Fruit fly (Drosophila melanogaster): Measurements from ENCODE around the gene CG43121.
A peak's percentile ranks its signal among the peaks of the same experiment; 100 is the strongest.

The CG43121 gene

dm6 chr3L:14631964-14632758 lies 40.1 kb downstream of the CG43121 start, which contains the start of the genes RecQ5 and dlp:
Gene RecQ5 (minus strand): TSS chr3L:14632077.
Gene dlp (plus strand): TSS chr3L:14632601.
- peak; percentile 48 for TF ChIP-seq CG9705 (GFP tag; optimal IDR thresholded peaks at IDR 0.05)
- TF ChIP-seq jim (GFP tag; optimal IDR thresholded peaks at IDR 0.05) = peak; percentile 20
- TF ChIP-seq Hnf4 (GFP tag; optimal IDR thresholded peaks at IDR 0.05) = peak; percentile 80
- TF ChIP-seq CrebA (GFP tag; optimal IDR thresholded peaks at IDR 0.05; ENCODE audit: borderline replicate concordance) = no peak
- TF ChIP-seq CG32264 (GFP tag; optimal IDR thresholded peaks at IDR 0.05) = no peak
- peak; percentile 79 for TF ChIP-seq tai (GFP tag; optimal IDR thresholded peaks at IDR 0.05)
- no peak for TF ChIP-seq Abd-B (GFP tag; optimal IDR thresholded peaks at IDR 0.05)
- TF ChIP-seq Mio (GFP tag; optimal IDR thresholded peaks at IDR 0.05) = no peak
- TF ChIP-seq lola (GFP tag; optimal IDR thresholded peaks at IDR 0.05) = no peak
- no peak for TF ChIP-seq usp (GFP tag; optimal IDR thresholded peaks at IDR 0.05)
- peak; percentile 59 for TF ChIP-seq ey (GFP tag; optimal IDR thresholded peaks at IDR 0.05)
- TF ChIP-seq Hr78 (GFP tag; optimal IDR thresholded peaks at IDR 0.05) = no peak
- TF ChIP-seq Jra (GFP tag; optimal IDR thresholded peaks at IDR 0.05) = peak; percentile 75
- peak; percentile 77 for TF ChIP-seq brk (GFP tag; optimal IDR thresholded peaks at IDR 0.05)
- TF ChIP-seq Rel (GFP tag; optimal IDR thresholded peaks at IDR 0.05) = peak; percentile 12
- TF ChIP-seq Rel (tag; optimal IDR thresholded peaks at IDR 0.05) = peak; percentile 27
- peak; percentile 61 for TF ChIP-seq h (GFP tag; optimal IDR thresholded peaks at IDR 0.05)
- no peak for TF ChIP-seq Vsx2 (GFP tag; optimal IDR thresholded peaks at IDR 0.05; ENCODE audit: partially characterized antibody)
- no peak for TF ChIP-seq sage (GFP tag; optimal IDR thresholded peaks at IDR 0.05)
- TF ChIP-seq dl (GFP tag; optimal IDR thresholded peaks at IDR 0.05; ENCODE audit: insufficient read depth in 1 of 2, partially characterized antibody in 2 of 2) = peak in 1 of 2 experiments; percentile 8
- TF ChIP-seq Dfd (GFP tag; optimal IDR thresholded peaks at IDR 0.05) = no peak
- peak in 1 of 2 experiments; percentile 85 for TF ChIP-seq foxo (GFP tag; optimal IDR thresholded peaks at IDR 0.05)
- TF ChIP-seq Dif (GFP tag; optimal IDR thresholded peaks at IDR 0.05; ENCODE audit: partially characterized antibody) = peak; percentile 67
- peak; percentile 76 for TF ChIP-seq psq (GFP tag; optimal IDR thresholded peaks at IDR 0.05)
- peak; percentile 95 for TF ChIP-seq Hr83 (GFP tag; optimal IDR thresholded peaks at IDR 0.05; ENCODE audit: poor library complexity, severe bottlenecking)
- peak; percentile 62 for TF ChIP-seq OdsH (GFP tag; optimal IDR thresholded peaks at IDR 0.05)
- no peak for TF ChIP-seq pan (optimal IDR thresholded peaks at IDR 0.05)
- peak; percentile 80 for TF ChIP-seq rgr (GFP tag; optimal IDR thresholded peaks at IDR 0.05)
- peak; percentile 60 for TF ChIP-seq br (GFP tag; optimal IDR thresholded peaks at IDR 0.05)
- peak; percentile 39 for TF ChIP-seq dsf (GFP tag; optimal IDR thresholded peaks at IDR 0.05; ENCODE audit: borderline replicate concordance)
- TF ChIP-seq fru (GFP tag; optimal IDR thresholded peaks at IDR 0.05) = peak; percentile 67
- peak; percentile 56 for TF ChIP-seq HLH106 (tag; optimal IDR thresholded peaks at IDR 0.05)
- no peak for TF ChIP-seq dmrt93B (GFP tag; optimal IDR thresholded peaks at IDR 0.05)
- TF ChIP-seq GATAd (GFP tag; optimal IDR thresholded peaks at IDR 0.05) = peak; percentile 61
- TF ChIP-seq N (GFP tag; optimal IDR thresholded peaks at IDR 0.05) = no peak
- no peak for TF ChIP-seq Myc (optimal IDR thresholded peaks at IDR 0.05)
- peak; percentile 87 for TF ChIP-seq woc (GFP tag; optimal IDR thresholded peaks at IDR 0.05)
- TF ChIP-seq sv (GFP tag; optimal IDR thresholded peaks at IDR 0.05) = peak; percentile 48
- peak; percentile 72 for TF ChIP-seq Sp1 (GFP tag; optimal IDR thresholded peaks at IDR 0.05)

- TF ChIP-seq Myc (optimal IDR thresholded peaks at IDR 0.05) = no peak
- no peak for TF ChIP-seq Abd-B (GFP tag; optimal IDR thresholded peaks at IDR 0.05)
- TF ChIP-seq Hnf4 (GFP tag; optimal IDR thresholded peaks at IDR 0.05) = no peak
- no peak for TF ChIP-seq CrebA (GFP tag; optimal IDR thresholded peaks at IDR 0.05; ENCODE audit: borderline replicate concordance)
- TF ChIP-seq Dif (GFP tag; optimal IDR thresholded peaks at IDR 0.05; ENCODE audit: partially characterized antibody) = no peak
- no peak for TF ChIP-seq Dfd (GFP tag; optimal IDR thresholded peaks at IDR 0.05)
- TF ChIP-seq foxo (GFP tag; optimal IDR thresholded peaks at IDR 0.05) = no peak
- TF ChIP-seq OdsH (GFP tag; optimal IDR thresholded peaks at IDR 0.05) = no peak
- no peak for TF ChIP-seq sage (GFP tag; optimal IDR thresholded peaks at IDR 0.05)
- TF ChIP-seq lola (GFP tag; optimal IDR thresholded peaks at IDR 0.05) = no peak
- TF ChIP-seq usp (GFP tag; optimal IDR thresholded peaks at IDR 0.05) = no peak
- TF ChIP-seq HLH106 (tag; optimal IDR thresholded peaks at IDR 0.05) = no peak
- no peak for TF ChIP-seq CG32264 (GFP tag; optimal IDR thresholded peaks at IDR 0.05)
- TF ChIP-seq Sp1 (GFP tag; optimal IDR thresholded peaks at IDR 0.05) = no peak
- TF ChIP-seq h (GFP tag; optimal IDR thresholded peaks at IDR 0.05) = no peak
- no peak for TF ChIP-seq ey (GFP tag; optimal IDR thresholded peaks at IDR 0.05)
- no peak for TF ChIP-seq rgr (GFP tag; optimal IDR thresholded peaks at IDR 0.05)
- TF ChIP-seq Vsx2 (GFP tag; optimal IDR thresholded peaks at IDR 0.05; ENCODE audit: partially characterized antibody) = no peak
Measured at dm6 chr3L:14625568-14625996, 46.7 kb downstream of the CG43121 start.
